Fruit fly (Drosophila melanogaster) whole organism, embryonic: ENCODE results near the gene thoc7.

Experiments
- Ada2b ChIP-seq: fragments of 200-800 bp; sonication (Bioruptor generic); IDR thresholded peaks from 2 replicates; pipeline ENCODE4 v1.3.6; 2022; ENCODE audit warnings: missing biosample characterization, missing genetic modification characterization
- CG10209 ChIP-seq: fragments of 200-800 bp; sonication (Bioruptor generic); optimal IDR thresholded peaks from 3 replicates; lab custom pipeline; 2017; ENCODE audit warnings: missing biosample characterization, mild to moderate bottlenecking, missing genetic modification characterization, missing genetic modification reagents
- CG1024 ChIP-seq: fragments of 200-800 bp; sonication (Bioruptor generic); IDR thresholded peaks from 2 replicates; pipeline ENCODE4 v1.3.6; 2022; ENCODE audit warnings: missing biosample characterization, missing genetic modification characterization
- CG10321 ChIP-seq: fragments of 200-800 bp; sonication (Bioruptor generic); IDR thresholded peaks from 2 replicates; pipeline ENCODE4 v1.3.6; 2022; ENCODE audit warnings: missing biosample characterization, missing genetic modification characterization
- CG10366 ChIP-seq: fragments of 200-800 bp; sonication (Bioruptor generic); IDR thresholded peaks from 2 replicates; pipeline ENCODE4 v1.3.6; 2022; ENCODE audit warnings: missing biosample characterization, missing genetic modification characterization
- CG12155 ChIP-seq: fragments of 200-800 bp; sonication (Bioruptor generic); optimal IDR thresholded peaks from 3 replicates; lab custom pipeline; 2016; ENCODE audit warnings: missing biosample characterization, missing genetic modification characterization
- CG13296 ChIP-seq: fragments of 200-800 bp; sonication (Bioruptor generic); optimal IDR thresholded peaks from 3 replicates; lab custom pipeline; 2018; ENCODE audit warnings: missing biosample characterization, mild to moderate bottlenecking, missing genetic modification characterization
- CG15514 ChIP-seq: fragments of 200-800 bp; sonication (Bioruptor generic); optimal IDR thresholded peaks from 3 replicates; lab custom pipeline; 2017; ENCODE audit warnings: missing biosample characterization, missing genetic modification characterization, mild to moderate bottlenecking, moderate library complexity, missing genetic modification reagents
- CG17802 ChIP-seq: fragments of 200-800 bp; sonication (Bioruptor generic); optimal IDR thresholded peaks from 2 replicates; lab custom pipeline; 2018; ENCODE audit warnings: missing biosample characterization, mild to moderate bottlenecking, missing genetic modification characterization, moderate library complexity
- CG2129 ChIP-seq: fragments of 200-800 bp; sonication (Bioruptor generic); IDR thresholded peaks from 2 replicates; pipeline ENCODE4 v1.3.6; 2022; ENCODE audit warnings: missing biosample characterization, missing genetic modification characterization; ENCODE audit not compliant: partially characterized antibody
- CG32532 ChIP-seq: fragments of 200-800 bp; sonication (Bioruptor generic); IDR thresholded peaks from 2 replicates; pipeline ENCODE4 v1.3.6; 2022; ENCODE audit warnings: missing biosample characterization, missing genetic modification characterization
- CG33213 ChIP-seq: fragments of 200-800 bp; sonication (Bioruptor generic); optimal IDR thresholded peaks from 3 replicates; lab custom pipeline; 2016; ENCODE audit warnings: missing biosample characterization, missing genetic modification characterization
- CG3838 ChIP-seq: fragments of 200-800 bp; sonication (Bioruptor generic); optimal IDR thresholded peaks from 3 replicates; lab custom pipeline; 2016; ENCODE audit warnings: missing biosample characterization, missing genetic modification characterization
- CG4360 ChIP-seq: fragments of 200-800 bp; sonication (Bioruptor generic); IDR thresholded peaks from 2 replicates; pipeline ENCODE4 v1.3.6; 2022; ENCODE audit warnings: missing biosample characterization, missing genetic modification characterization
- CG4424 ChIP-seq: fragments of 200-800 bp; sonication (Bioruptor generic); optimal IDR thresholded peaks from 3 replicates; lab custom pipeline; 2016; ENCODE audit warnings: missing biosample characterization, missing genetic modification characterization
- CG6765 ChIP-seq: fragments of 200-800 bp; sonication (Bioruptor generic); optimal IDR thresholded peaks from 3 replicates; lab custom pipeline; 2017; ENCODE audit warnings: missing biosample characterization, mild to moderate bottlenecking, missing genetic modification characterization
- CG6813 ChIP-seq: fragments of 200-800 bp; sonication (Bioruptor generic); optimal IDR thresholded peaks from 2 replicates; lab custom pipeline; 2017; ENCODE audit warnings: missing biosample characterization, missing genetic modification characterization, mild to moderate bottlenecking, moderate library complexity, missing genetic modification reagents
- Dfd ChIP-seq, 2 experiments: fragments of >200 bp; optimal IDR thresholded peaks; 2 replicates each; lab custom pipeline; 2017; ENCODE audit warnings: missing biosample characterization in 2 of 2, missing genetic modification characterization in 2 of 2
- ERR ChIP-seq: fragments of 200-800 bp; sonication (Bioruptor generic); optimal IDR thresholded peaks from 2 replicates; lab custom pipeline; 2016; ENCODE audit warnings: missing biosample characterization, missing genetic modification characterization
- HLH54F ChIP-seq: fragments of 200-800 bp; sonication (Bioruptor generic); optimal IDR thresholded peaks from 3 replicates; lab custom pipeline; 2016; ENCODE audit warnings: missing biosample characterization, missing genetic modification characterization
- Med ChIP-seq: fragments of 200-800 bp; sonication (Bioruptor generic); peaks from one replicate; lab custom pipeline; 2016; ENCODE audit warnings: missing biosample characterization, missing genetic modification characterization, mild to moderate bottlenecking, inconsistent platforms, moderate library complexity
- NC2β ChIP-seq: fragments of 200-800 bp; sonication (Bioruptor generic); optimal IDR thresholded peaks from 2 replicates; lab custom pipeline; 2016; ENCODE audit warnings: missing biosample characterization, missing genetic modification characterization
- Scr ChIP-seq: fragments of 200-800 bp; sonication (Bioruptor generic); IDR thresholded peaks from 2 replicates; pipeline ENCODE4 v1.3.6; 2022; ENCODE audit warnings: missing biosample characterization, missing genetic modification characterization; ENCODE audit not compliant: partially characterized antibody
- Sox102F ChIP-seq: fragments of 200-800 bp; sonication (Bioruptor generic); optimal IDR thresholded peaks from 2 replicates; lab custom pipeline; 2018; ENCODE audit warnings: missing biosample characterization, mild to moderate bottlenecking, missing genetic modification characterization, moderate library complexity
- az2 ChIP-seq: fragments of 200-800 bp; sonication (Bioruptor generic); optimal IDR thresholded peaks from 3 replicates; lab custom pipeline; 2016; ENCODE audit warnings: missing biosample characterization, missing genetic modification characterization
- bcd ChIP-seq: fragments of 200-800 bp; sonication (Bioruptor generic); optimal IDR thresholded peaks from 2 replicates; lab custom pipeline; 2017; ENCODE audit warnings: missing biosample characterization, mild to moderate bottlenecking, missing genetic modification characterization
- caup ChIP-seq: fragments of 200-800 bp; sonication (Bioruptor generic); optimal IDR thresholded peaks from 3 replicates; lab custom pipeline; 2017; ENCODE audit warnings: missing biosample characterization, mild to moderate bottlenecking, missing genetic modification characterization, moderate library complexity; ENCODE audit not compliant: severe bottlenecking
- chinmo ChIP-seq: fragments of 200-800 bp; sonication (Bioruptor generic); IDR thresholded peaks from 4 replicates; pipeline ENCODE4 v1.3.6; 2022; ENCODE audit warnings: missing biosample characterization, missing genetic modification characterization; ENCODE audit not compliant: partially characterized antibody
- crc ChIP-seq: fragments of 200-800 bp; sonication (Bioruptor generic); optimal IDR thresholded peaks from 2 replicates; lab custom pipeline; 2016; ENCODE audit warnings: missing biosample characterization, missing genetic modification characterization
- disco-r ChIP-seq: fragments of 200-800 bp; sonication (Bioruptor generic); optimal IDR thresholded peaks from 2 replicates; lab custom pipeline; 2016; ENCODE audit warnings: missing biosample characterization, missing genetic modification characterization
- grn ChIP-seq: fragments of 200-800 bp; sonication (Bioruptor generic); optimal IDR thresholded peaks from 3 replicates; lab custom pipeline; 2017; ENCODE audit warnings: missing biosample characterization, missing genetic modification characterization
- hth ChIP-seq: fragments of >200 bp; optimal IDR thresholded peaks from 2 replicates; lab custom pipeline; 2017; ENCODE audit warnings: inconsistent platforms
- ind ChIP-seq: fragments of 200-800 bp; sonication (Bioruptor generic); optimal IDR thresholded peaks from 3 replicates; lab custom pipeline; 2016; ENCODE audit warnings: missing biosample characterization, missing genetic modification characterization
- insv ChIP-seq, 2 experiments: fragments of 200-800 bp; sonication (Bioruptor generic); optimal IDR thresholded peaks; 3 replicates each; lab custom pipeline; 2016 to 2018; ENCODE audit warnings: missing biosample characterization in 2 of 2, missing genetic modification characterization in 2 of 2
- ken ChIP-seq: fragments of 200-800 bp; sonication (Bioruptor generic); IDR thresholded peaks from 3 replicates; pipeline ENCODE4 v1.3.6; 2022; ENCODE audit warnings: missing biosample characterization, missing genetic modification characterization
- pfk ChIP-seq: fragments of 200-800 bp; sonication (Bioruptor generic); optimal IDR thresholded peaks from 2 replicates; lab custom pipeline; 2018; ENCODE audit warnings: missing biosample characterization, mild to moderate bottlenecking, missing genetic modification characterization, moderate library complexity
- pho ChIP-seq: fragments of 200-800 bp; sonication (Bioruptor generic); optimal IDR thresholded peaks from 2 replicates; lab custom pipeline; 2016; ENCODE audit warnings: missing biosample characterization, missing genetic modification characterization
- psq ChIP-seq: fragments of 200-800 bp; sonication (Bioruptor generic); optimal IDR thresholded peaks from 2 replicates; lab custom pipeline; 2017; ENCODE audit warnings: missing biosample characterization, missing genetic modification characterization
- ranshi ChIP-seq: fragments of 200-800 bp; sonication (Bioruptor generic); IDR thresholded peaks from 2 replicates; pipeline ENCODE4 v1.3.6; 2022; ENCODE audit warnings: missing biosample characterization, missing genetic modification characterization
- rib ChIP-seq: fragments of 200-800 bp; sonication (Bioruptor generic); IDR thresholded peaks from 2 replicates; pipeline ENCODE4 v1.3.6; 2022; ENCODE audit warnings: missing biosample characterization, missing genetic modification characterization
- sens ChIP-seq: fragments of 200-800 bp; sonication (Bioruptor generic); peaks from one replicate; lab custom pipeline; 2016; ENCODE audit warnings: missing biosample characterization, missing genetic modification characterization
- seq ChIP-seq: fragments of 200-800 bp; sonication (Bioruptor generic); IDR thresholded peaks from 2 replicates; pipeline ENCODE4 v1.3.6; 2022; ENCODE audit warnings: missing biosample characterization, missing genetic modification characterization
- ssp ChIP-seq: fragments of 200-800 bp; sonication (Bioruptor generic); IDR thresholded peaks from 2 replicates; pipeline ENCODE4 v1.3.6; 2022; ENCODE audit warnings: missing biosample characterization, missing genetic modification characterization
- stc ChIP-seq: fragments of 200-800 bp; sonication (Bioruptor generic); IDR thresholded peaks from 2 replicates; pipeline ENCODE4 v1.3.6; 2022; ENCODE audit warnings: missing biosample characterization, missing genetic modification characterization
- wdn ChIP-seq: fragments of 200-800 bp; sonication (Bioruptor generic); IDR thresholded peaks from 2 replicates; pipeline ENCODE4 v1.3.6; 2022; ENCODE audit warnings: missing biosample characterization, missing genetic modification characterization
- wek ChIP-seq: fragments of 200-800 bp; sonication (Bioruptor generic); optimal IDR thresholded peaks from 3 replicates; lab custom pipeline; 2018; ENCODE audit warnings: missing biosample characterization, mild to moderate bottlenecking, missing genetic modification characterization, moderate library complexity
- z ChIP-seq: fragments of 200-800 bp; sonication (Bioruptor generic); IDR thresholded peaks from 3 replicates; pipeline ENCODE4 v1.3.6; 2022; ENCODE audit warnings: missing biosample characterization, missing genetic modification characterization

The thoc7 gene

DNA sequence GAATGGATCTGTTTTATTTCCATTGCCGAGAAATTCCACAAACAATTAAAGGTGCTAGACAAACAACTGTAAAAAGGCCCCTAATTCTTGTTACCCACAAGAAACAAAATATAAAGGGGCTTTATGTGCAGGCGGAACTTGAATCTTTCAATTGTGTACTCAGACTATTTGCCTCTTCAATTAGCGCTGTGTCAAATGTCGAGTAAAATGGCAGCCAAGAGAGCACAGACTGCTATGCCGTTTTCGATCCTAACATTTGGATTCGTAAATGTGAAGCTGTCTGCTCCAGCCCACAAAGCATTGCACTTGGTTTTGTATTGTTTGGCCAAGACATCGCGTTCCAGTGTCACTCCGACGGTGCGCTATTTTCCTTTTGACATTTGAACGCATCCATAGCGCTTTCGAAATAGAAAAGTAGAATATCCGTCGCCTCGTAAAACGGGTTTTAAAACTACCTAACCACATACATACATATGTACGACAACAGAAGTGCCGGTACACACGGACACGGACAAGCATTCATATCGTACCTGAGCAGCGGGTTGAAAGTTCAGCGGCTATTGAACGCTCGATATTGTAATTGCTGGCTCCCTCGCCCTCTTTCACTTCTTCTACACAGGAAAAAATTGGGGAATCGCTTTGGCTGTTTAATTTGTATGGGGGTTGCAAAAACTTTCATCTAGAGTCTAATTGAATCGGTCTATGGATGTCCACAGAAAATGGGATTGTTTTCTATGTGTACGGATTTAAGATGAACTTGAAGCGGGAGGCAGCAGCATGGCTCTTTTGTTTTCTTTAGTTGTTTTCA, 46.3 kb downstream of the thoc7 start (continued):
- 0 out of 2 replicates have a peak, but pooled peaks have one; percentile 11 for TF ChIP-seq CG10366 (GFP tag; lab: Robert Waterston, UW)
- no peak for TF ChIP-seq CG15514 (GFP tag; lab: Kevin White, UChicago)
- TF ChIP-seq wek, result no peak
- no peak for TF ChIP-seq CG33213 (GFP tag; lab: Kevin White, UChicago)
- no peak for TF ChIP-seq CG1024
- TF ChIP-seq ERR, result no peak
- no peak for TF ChIP-seq CG17802
- TF ChIP-seq CG10209, result no peak
- no peak for TF ChIP-seq crc (GFP tag; lab: Kevin White, UChicago)
- TF ChIP-seq CG4360 (GFP tag; lab: Robert Waterston, UW), result no peak
- TF ChIP-seq ken (GFP tag; lab: Robert Waterston, UW), result 0 out of 3 replicates have a peak, but pooled peaks have one; percentile 45
- TF ChIP-seq Sox102F (GFP tag; lab: Kevin White, UChicago), result peak; percentile 3
- TF ChIP-seq wdn (GFP tag; lab: Robert Waterston, UW), result no peak
- no peak for TF ChIP-seq NC2β (GFP tag; lab: Kevin White, UChicago)
- TF ChIP-seq HLH54F (GFP tag; lab: Kevin White, UChicago), result no peak
- TF ChIP-seq rib (GFP tag; lab: Robert Waterston, UW), result no peak
- no peak for TF ChIP-seq Ada2b (GFP tag; lab: Robert Waterston, UW)
- no peak for TF ChIP-seq pfk (GFP tag; lab: Kevin White, UChicago)
- no peak for TF ChIP-seq CG2129 (GFP tag; lab: Robert Waterston, UW)
- TF ChIP-seq CG6813 (GFP tag; lab: Kevin White, UChicago), result no peak
- TF ChIP-seq ssp (GFP tag; lab: Robert Waterston, UW), result no peak
- no peak for TF ChIP-seq az2 (GFP tag; lab: Kevin White, UChicago)
- 0 out of 4 replicates have a peak, but pooled peaks have one; percentile 19 for TF ChIP-seq chinmo (GFP tag; lab: Robert Waterston, UW)
- no peak for TF ChIP-seq pho (GFP tag; lab: Kevin White, UChicago)

dm6 chr3L:161833-162587, 50.5 kb downstream of the thoc7 start:
- TF ChIP-seq CG10209 (no peak), grn (GFP tag; lab: Kevin White, UChicago) (peak; percentile 86), Scr (no peak), bcd (GFP tag; lab: Kevin White, UChicago) (no peak), Med (peak; percentile 64), psq (GFP tag; lab: Kevin White, UChicago) (no peak), CG6765 (GFP tag; lab: Kevin White, UChicago) (no peak), hth (lab: Kevin White, UChicago) (no peak), CG10321 (GFP tag; lab: Robert Waterston, UW) (no peak), CG4424 (GFP tag; lab: Kevin White, UChicago) (no peak), z (GFP tag; lab: Robert Waterston, UW) (no peak), chinmo (GFP tag; lab: Robert Waterston, UW) (0 out of 4 replicates have a peak, but pooled peaks have one; percentile 63), disco-r (GFP tag; lab: Kevin White, UChicago) (no peak), az2 (GFP tag; lab: Kevin White, UChicago) (no peak), seq (GFP tag; lab: Robert Waterston, UW) (no peak), CG13296 (GFP tag; lab: Kevin White, UChicago) (no peak), CG32532 (GFP tag; lab: Robert Waterston, UW) (no peak), CG33213 (GFP tag; lab: Kevin White, UChicago) (no peak), ind (GFP tag; lab: Kevin White, UChicago) (no peak), crc (GFP tag; lab: Kevin White, UChicago) (no peak), Ada2b (GFP tag; lab: Robert Waterston, UW) (no peak), CG12155 (no peak), caup (no peak), insv (GFP tag; optimal IDR thresholded peaks at IDR 0.05; lab: Kevin White, UChicago) (peak in 1 of 2 experiments; percentile 83), sens (GFP tag; lab: Kevin White, UChicago) (peak; percentile 69), Dfd (GFP tag; optimal IDR thresholded peaks at IDR 0.05; lab: Kevin White, UChicago) (no peak), CG3838 (GFP tag; lab: Kevin White, UChicago) (no peak), ranshi (no peak), stc (GFP tag; lab: Robert Waterston, UW) (no peak)
